Fruit fly (Drosophila melanogaster): Measurements from ENCODE around the gene sip2.

Gene sip2

dm6 chr2L:6921360-6922090, 42.3 kb downstream of the sip2 start (continued):
- peak; percentile 29 for TF ChIP-seq CG3281 (GFP tag; optimal IDR thresholded peaks at IDR 0.05)
- TF ChIP-seq CG32772 (GFP tag; IDR thresholded peaks at IDR 0.05), result peak; percentile 24; the same call in 1 of the 2 replicates
- TF ChIP-seq Mrtf (GFP tag; IDR thresholded peaks at IDR 0.05), result no peak
- peak; percentile 28 for TF ChIP-seq chn (GFP tag; optimal IDR thresholded peaks at IDR 0.05)
- TF ChIP-seq sqz (GFP tag; optimal IDR thresholded peaks at IDR 0.05), result peak; percentile 65
- no peak for TF ChIP-seq CG2129 (GFP tag; IDR thresholded peaks at IDR 0.05; ENCODE audit: partially characterized antibody)
- peak; percentile 79 for TF ChIP-seq ftz-f1 (GFP tag; optimal IDR thresholded peaks at IDR 0.05)
- TF ChIP-seq CG12659 (GFP tag; optimal IDR thresholded peaks at IDR 0.05), result peak; percentile 13
- peak; percentile 67 for TF ChIP-seq Med (GFP tag)
- no peak for TF ChIP-seq Scr (GFP tag; IDR thresholded peaks at IDR 0.05; ENCODE audit: partially characterized antibody)
- TF ChIP-seq psq (GFP tag; optimal IDR thresholded peaks at IDR 0.05), result peak; percentile 78
- peak; percentile 16 for TF ChIP-seq pzg (GFP tag; optimal IDR thresholded peaks at IDR 0.05)
- peak; percentile 40 for TF ChIP-seq nom (GFP tag; optimal IDR thresholded peaks at IDR 0.05)
- peak; percentile 14 for TF ChIP-seq CG17359 (tag; optimal IDR thresholded peaks at IDR 0.05)
- peak; percentile 22 for TF ChIP-seq Dp (GFP tag; optimal IDR thresholded peaks at IDR 0.05)
- peak; percentile 71 for TF ChIP-seq phol (tag; optimal IDR thresholded peaks at IDR 0.05)
- TF ChIP-seq D19B (GFP tag; optimal IDR thresholded peaks at IDR 0.05), result peak; percentile 51
- TF ChIP-seq CG5245 (GFP tag; optimal IDR thresholded peaks at IDR 0.05), result no peak
- 0 out of 2 replicates have a peak, but pooled peaks have one; percentile 16 for TF ChIP-seq bbx (GFP tag; IDR thresholded peaks at IDR 0.05; ENCODE audit: partially characterized antibody)
- no peak for TF ChIP-seq Atf3 (GFP tag; optimal IDR thresholded peaks at IDR 0.05)
- peak; percentile 5 for TF ChIP-seq CG14710 (tag; optimal IDR thresholded peaks at IDR 0.05)
- TF ChIP-seq Sox102F (GFP tag; optimal IDR thresholded peaks at IDR 0.05), result peak; percentile 3
- peak; percentile 88 for TF ChIP-seq sens (GFP tag)
- TF ChIP-seq CG10147 (GFP tag; optimal IDR thresholded peaks at IDR 0.05), result peak; percentile 51
- peak; percentile 59; the same call in 1 of the 3 replicates for TF ChIP-seq CG34422 (GFP tag; IDR thresholded peaks at IDR 0.05)
- TF ChIP-seq CG2120 (GFP tag; optimal IDR thresholded peaks at IDR 0.05), result peak; percentile 7
- peak; percentile 8 for TF ChIP-seq CG17829 (tag; optimal IDR thresholded peaks at IDR 0.05)

- TF ChIP-seq sd (tag; optimal IDR thresholded peaks at IDR 0.05) (peak; percentile 58), YL-1 (GFP tag; optimal IDR thresholded peaks at IDR 0.05) (peak; percentile 74), Hmr (GFP tag; optimal IDR thresholded peaks at IDR 0.05) (peak; percentile 10), Med (GFP tag) (peak; percentile 68), salm (tag; optimal IDR thresholded peaks at IDR 0.05) (peak; percentile 9), phol (tag; optimal IDR thresholded peaks at IDR 0.05) (peak; percentile 12), CG17385 (GFP tag; optimal IDR thresholded peaks at IDR 0.05) (peak; percentile 1), MESR4 (GFP tag; optimal IDR thresholded peaks at IDR 0.05) (peak; percentile 68), Pdp1 (GFP tag; optimal IDR thresholded peaks at IDR 0.05) (peak in 1 of 2 experiments; percentile 86), pzg (GFP tag; optimal IDR thresholded peaks at IDR 0.05) (no peak), CG17359 (tag; optimal IDR thresholded peaks at IDR 0.05) (no peak), Dbx (GFP tag; IDR thresholded peaks at IDR 0.05) (peak; percentile 50; the same call in 1 of the 3 replicates), Deaf1 (tag; optimal IDR thresholded peaks at IDR 0.05) (peak; percentile 91), dm (GFP tag; optimal IDR thresholded peaks at IDR 0.05) (peak; percentile 66), CG32767 (GFP tag; IDR thresholded peaks at IDR 0.05) (peak; percentile 91), CG13624 (GFP tag; optimal IDR thresholded peaks at IDR 0.05) (peak; percentile 54), Bgb (GFP tag; IDR thresholded peaks at IDR 0.05; ENCODE audit: partially characterized antibody) (peak; percentile 40; the same call in 1 of the 2 replicates), gfzf (GFP tag; optimal IDR thresholded peaks at IDR 0.05) (peak; percentile 26), rib (GFP tag; IDR thresholded peaks at IDR 0.05) (peak; percentile 81), chinmo (GFP tag; IDR thresholded peaks at IDR 0.05; ENCODE audit: partially characterized antibody) (0 out of 4 replicates have a peak, but pooled peaks have one; percentile 60), Hr39 (optimal IDR thresholded peaks at IDR 0.05) (peak; percentile 50), MTF-1 (GFP tag; optimal IDR thresholded peaks at IDR 0.05; ENCODE audit: borderline replicate concordance) (no peak), Nf-YC (tag; optimal IDR thresholded peaks at IDR 0.05) (peak; percentile 43), CG18764 (GFP tag; optimal IDR thresholded peaks at IDR 0.05) (no peak)
These were observed 43.1 kb downstream of the sip2 start, which contains the start of gene Hrb27C for dm6 chr2L:6920661-6921359. Hrb27C (plus strand) TSS chr2L:6920704.

Measured in whole organism, embryonic.